Fruit fly (Drosophila melanogaster) whole organism: Measurements from ENCODE around the gene CG17931.

Experiments used
- CG8478 ChIP-seq: fragments of >200 bp; optimal IDR thresholded peaks from 2 replicates; lab custom pipeline; 2018; ENCODE audit warnings: inconsistent platforms
- Dll ChIP-seq: fragments of >200 bp; optimal IDR thresholded peaks from 2 replicates; lab custom pipeline; 2017
- EcR ChIP-seq, 2 experiments: fragments of >200 bp; optimal IDR thresholded peaks; 2 replicates each; lab custom pipeline; 2017; ENCODE audit warnings: missing biosample characterization in 2 of 2, missing genetic modification characterization in 2 of 2, missing genetic modification reagents in 2 of 2
- pan ChIP-seq: fragments of >200 bp; optimal IDR thresholded peaks from 2 replicates; lab custom pipeline; 2017
- psq ChIP-seq: fragments of >200 bp; optimal IDR thresholded peaks from 2 replicates; lab custom pipeline; 2017
- usp ChIP-seq: fragments of >200 bp; optimal IDR thresholded peaks from 2 replicates; lab custom pipeline; 2017; ENCODE audit warnings: missing biosample characterization, missing genetic modification characterization, mixed read lengths

dm6 chr3R:16325192-16325591 lies 34.1 kb downstream of the CG17931 start, which contains the start of gene CG17929:
- no peak for TF ChIP-seq usp (GFP tag; lab: Kevin White, UChicago)
- TF ChIP-seq psq (lab: Kevin White, UChicago), result no peak
- no peak for TF ChIP-seq pan
- no peak for TF ChIP-seq Dll
- TF ChIP-seq CG8478 (lab: Kevin White, UChicago), result no peak
- TF ChIP-seq EcR (GFP tag; optimal IDR thresholded peaks at IDR 0.05; lab: Kevin White, UChicago), result no peak
